Fruit fly (Drosophila melanogaster) whole organism, embryonic: ENCODE measurements around the gene rictor.
A peak's percentile ranks its signal among the peaks of the same experiment; 100 is the strongest.

Experiments used
- ATbp ChIP-seq: fragments of 200-800 bp; sonication (Bioruptor generic); optimal IDR thresholded peaks from 2 replicates; lab custom pipeline; 2017; ENCODE audit warnings: missing biosample characterization, mild to moderate bottlenecking, missing genetic modification characterization, missing genetic modification reagents
- Adf1 ChIP-seq: fragments of 200-800 bp; sonication (Bioruptor generic); IDR thresholded peaks from 2 replicates; pipeline ENCODE4 v1.3.6; 2022; ENCODE audit warnings: missing biosample characterization, missing genetic modification characterization
- Awh ChIP-seq: fragments of 200-800 bp; sonication (Bioruptor generic); IDR thresholded peaks from 2 replicates; pipeline ENCODE4, ENCODE4 v1.3.6; 2022; ENCODE audit warnings: missing biosample characterization, missing genetic modification characterization
- CG10321 ChIP-seq: fragments of 200-800 bp; sonication (Bioruptor generic); IDR thresholded peaks from 2 replicates; pipeline ENCODE4 v1.3.6; 2022; ENCODE audit warnings: missing biosample characterization, missing genetic modification characterization
- CG10543 ChIP-seq: fragments of 200-800 bp; sonication (Bioruptor generic); optimal IDR thresholded peaks from 3 replicates; lab custom pipeline; 2017; ENCODE audit warnings: missing biosample characterization, mild to moderate bottlenecking, missing genetic modification characterization, moderate library complexity
- CG10654 ChIP-seq: fragments of 200-800 bp; sonication (Bioruptor generic); optimal IDR thresholded peaks from 2 replicates; lab custom pipeline; 2016; ENCODE audit warnings: missing biosample characterization, missing genetic modification characterization
- CG11723 ChIP-seq: fragments of 200-800 bp; sonication (Bioruptor generic); optimal IDR thresholded peaks from 2 replicates; lab custom pipeline; 2017; ENCODE audit warnings: missing biosample characterization, mild to moderate bottlenecking, missing genetic modification characterization
- CG1647 ChIP-seq: fragments of 200-800 bp; sonication (Bioruptor generic); optimal IDR thresholded peaks from 3 replicates; lab custom pipeline; 2016; ENCODE audit warnings: missing biosample characterization, missing genetic modification characterization
- CG16813 ChIP-seq: fragments of 200-800 bp; sonication (Bioruptor generic); IDR thresholded peaks from 3 replicates; pipeline ENCODE4 v1.3.6; 2022; ENCODE audit warnings: missing biosample characterization, missing genetic modification characterization; ENCODE audit not compliant: partially characterized antibody
- CG16863 ChIP-seq: fragments of 200-800 bp; sonication (Bioruptor generic); optimal IDR thresholded peaks from 3 replicates; lab custom pipeline; 2016; ENCODE audit warnings: missing biosample characterization, missing genetic modification characterization
- CG17385 ChIP-seq: fragments of 200-800 bp; sonication (Bioruptor generic); optimal IDR thresholded peaks from 3 replicates; lab custom pipeline; 2018; ENCODE audit warnings: missing biosample characterization, mild to moderate bottlenecking, missing genetic modification characterization
- CG2129 ChIP-seq: fragments of 200-800 bp; sonication (Bioruptor generic); IDR thresholded peaks from 2 replicates; pipeline ENCODE4 v1.3.6; 2022; ENCODE audit warnings: missing biosample characterization, missing genetic modification characterization; ENCODE audit not compliant: partially characterized antibody
- CG30020 ChIP-seq: fragments of 200-800 bp; optimal IDR thresholded peaks from 2 replicates; lab custom pipeline; 2019; ENCODE audit warnings: missing biosample characterization, mild to moderate bottlenecking, missing genetic modification characterization, moderate library complexity
- CG3847 ChIP-seq: fragments of 200-800 bp; sonication (Bioruptor generic); IDR thresholded peaks from 2 replicates; pipeline ENCODE4 v1.3.6; 2022; ENCODE audit warnings: missing biosample characterization, missing genetic modification characterization
- CG4282 ChIP-seq: fragments of 200-800 bp; sonication (Bioruptor generic); optimal IDR thresholded peaks from 2 replicates; lab custom pipeline; 2016; ENCODE audit warnings: missing biosample characterization, missing genetic modification characterization
- CG4707 ChIP-seq: fragments of 200-800 bp; sonication (Bioruptor generic); optimal IDR thresholded peaks from 2 replicates; lab custom pipeline; 2018; ENCODE audit warnings: missing biosample characterization, mild to moderate bottlenecking, missing genetic modification characterization, moderate library complexity
- CG4854 ChIP-seq: fragments of 200-800 bp; sonication (Bioruptor generic); optimal IDR thresholded peaks from 2 replicates; lab custom pipeline; 2016; ENCODE audit warnings: missing biosample characterization, missing genetic modification characterization, inconsistent platforms
- CG7271 ChIP-seq: fragments of 200-800 bp; sonication (Bioruptor generic); optimal IDR thresholded peaks from 2 replicates; lab custom pipeline; 2018; ENCODE audit warnings: missing biosample characterization, mild to moderate bottlenecking, missing genetic modification characterization, moderate library complexity
- CG7372 ChIP-seq: fragments of 200-800 bp; sonication (Bioruptor generic); IDR thresholded peaks from 2 replicates; pipeline ENCODE4 v1.3.6; 2022; ENCODE audit warnings: missing biosample characterization, missing genetic modification characterization
- CG9727 ChIP-seq: fragments of 200-800 bp; sonication (Bioruptor generic); optimal IDR thresholded peaks from 3 replicates; lab custom pipeline; 2017; ENCODE audit warnings: missing biosample characterization, mild to moderate bottlenecking, missing genetic modification characterization
- CG9932 ChIP-seq: fragments of 200-800 bp; sonication (Bioruptor generic); IDR thresholded peaks from 2 replicates; pipeline ENCODE4 v1.3.6; 2022; ENCODE audit warnings: missing biosample characterization, missing genetic modification characterization
- Dip3 ChIP-seq: fragments of 200-800 bp; sonication (Bioruptor generic); optimal IDR thresholded peaks from 3 replicates; lab custom pipeline; 2016; ENCODE audit warnings: missing biosample characterization, missing genetic modification characterization
- Dll ChIP-seq: fragments of 200-800 bp; sonication (Bioruptor generic); IDR thresholded peaks from 4 replicates; pipeline ENCODE4 v1.3.6; 2022; ENCODE audit warnings: missing biosample characterization, missing genetic modification characterization; ENCODE audit not compliant: partially characterized antibody
- Ets97D ChIP-seq: fragments of 200-800 bp; sonication (Bioruptor generic); optimal IDR thresholded peaks from 3 replicates; lab custom pipeline; 2016; ENCODE audit warnings: missing biosample characterization, missing genetic modification characterization
- Fer3 ChIP-seq: fragments of 200-800 bp; sonication (Bioruptor generic); optimal IDR thresholded peaks from 2 replicates; lab custom pipeline; 2018; ENCODE audit warnings: missing biosample characterization, mild to moderate bottlenecking, missing genetic modification characterization, moderate library complexity
- H2.0 ChIP-seq: fragments of 200-800 bp; sonication (Bioruptor generic); IDR thresholded peaks from 2 replicates; pipeline ENCODE4 v1.3.6; 2022; ENCODE audit warnings: missing biosample characterization, missing genetic modification characterization
- HmgZ ChIP-seq: fragments of 200-800 bp; sonication (Bioruptor generic); optimal IDR thresholded peaks from 2 replicates; lab custom pipeline; 2018; ENCODE audit warnings: missing biosample characterization, mild to moderate bottlenecking, missing genetic modification characterization
- Hr51 ChIP-seq, 2 experiments: fragments of 200-800 bp; sonication (Bioruptor generic); optimal IDR thresholded peaks; 2 replicates in 1 of 2; 3 replicates in 1 of 2; lab custom pipeline; 2016 to 2018; ENCODE audit warnings: missing biosample characterization in 2 of 2, missing genetic modification characterization in 2 of 2, mild to moderate bottlenecking in 1 of 2, moderate library complexity in 1 of 2
- Kr ChIP-seq: fragments of 200-800 bp; sonication (Bioruptor generic); optimal IDR thresholded peaks from 2 replicates; lab custom pipeline; 2017; ENCODE audit warnings: missing biosample characterization, mild to moderate bottlenecking, missing genetic modification characterization
- Nf-YA ChIP-seq: fragments of 200-800 bp; sonication (Bioruptor generic); IDR thresholded peaks from 2 replicates; pipeline ENCODE4 v1.3.6; 2022; ENCODE audit warnings: missing biosample characterization, missing genetic modification characterization
- YL-1 ChIP-seq: fragments of 200-800 bp; sonication (Bioruptor generic); optimal IDR thresholded peaks from 3 replicates; lab custom pipeline; 2017; ENCODE audit warnings: missing biosample characterization, mild to moderate bottlenecking, missing genetic modification characterization
- ara ChIP-seq: fragments of 200-800 bp; sonication (Bioruptor generic); IDR thresholded peaks from 2 replicates; pipeline ENCODE4 v1.3.6; 2022; ENCODE audit warnings: missing biosample characterization, missing genetic modification characterization
- ato ChIP-seq: fragments of 200-800 bp; sonication (Bioruptor generic); IDR thresholded peaks from 2 replicates; pipeline ENCODE4 v1.3.6; 2022; ENCODE audit warnings: missing biosample characterization, missing genetic modification characterization; ENCODE audit not compliant: partially characterized antibody
- br ChIP-seq: fragments of >200 bp; optimal IDR thresholded peaks from 2 replicates; lab custom pipeline; 2017
- crc ChIP-seq: fragments of 200-800 bp; sonication (Bioruptor generic); optimal IDR thresholded peaks from 2 replicates; lab custom pipeline; 2016; ENCODE audit warnings: missing biosample characterization, missing genetic modification characterization
- dimm ChIP-seq: fragments of 200-800 bp; sonication (Bioruptor generic); IDR thresholded peaks from 2 replicates; pipeline ENCODE4 v1.3.6; 2022; ENCODE audit warnings: missing biosample characterization, missing genetic modification characterization
- disco-r ChIP-seq: fragments of 200-800 bp; sonication (Bioruptor generic); optimal IDR thresholded peaks from 2 replicates; lab custom pipeline; 2016; ENCODE audit warnings: missing biosample characterization, missing genetic modification characterization
- emc ChIP-seq: fragments of 200-800 bp; sonication (Bioruptor generic); optimal IDR thresholded peaks from 2 replicates; lab custom pipeline; 2016; ENCODE audit warnings: missing biosample characterization, missing genetic modification characterization
- nau ChIP-seq: fragments of 200-800 bp; sonication (Bioruptor generic); optimal IDR thresholded peaks from 3 replicates; lab custom pipeline; 2017; ENCODE audit warnings: missing biosample characterization, mild to moderate bottlenecking, missing genetic modification characterization, missing genetic modification reagents
- nerfin-1 ChIP-seq: fragments of 200-800 bp; sonication (Bioruptor generic); optimal IDR thresholded peaks from 3 replicates; lab custom pipeline; 2019; ENCODE audit warnings: missing biosample characterization, mild to moderate bottlenecking, missing genetic modification characterization, moderate library complexity
- nerfin-2 ChIP-seq: fragments of 200-800 bp; sonication (Bioruptor generic); IDR thresholded peaks from 2 replicates; pipeline ENCODE4 v1.3.6; 2022; ENCODE audit warnings: missing biosample characterization, missing genetic modification characterization; ENCODE audit not compliant: partially characterized antibody
- otp ChIP-seq: fragments of 200-800 bp; sonication (Bioruptor generic); IDR thresholded peaks from 3 replicates; pipeline ENCODE4, ENCODE4 v1.3.6; 2022; ENCODE audit warnings: missing biosample characterization, missing genetic modification characterization
- peb ChIP-seq: fragments of 200-800 bp; sonication (Bioruptor generic); IDR thresholded peaks from 2 replicates; pipeline ENCODE4 v1.3.6; 2022; ENCODE audit warnings: missing biosample characterization, missing genetic modification characterization
- repo ChIP-seq: fragments of 200-800 bp; sonication (Bioruptor generic); optimal IDR thresholded peaks from 2 replicates; lab custom pipeline; 2016; ENCODE audit warnings: missing biosample characterization, missing genetic modification characterization
- so ChIP-seq: fragments of 200-800 bp; sonication (Bioruptor generic); IDR thresholded peaks from 3 replicates; pipeline ENCODE4 v1.3.6; 2022; ENCODE audit warnings: missing biosample characterization, missing genetic modification characterization
- stc ChIP-seq: fragments of 200-800 bp; sonication (Bioruptor generic); IDR thresholded peaks from 2 replicates; pipeline ENCODE4 v1.3.6; 2022; ENCODE audit warnings: missing biosample characterization, missing genetic modification characterization
- tio ChIP-seq: fragments of 200-800 bp; sonication (Bioruptor generic); optimal IDR thresholded peaks from 2 replicates; lab custom pipeline; 2017; ENCODE audit warnings: missing biosample characterization, missing genetic modification characterization, inconsistent platforms
- trem ChIP-seq: fragments of 200-800 bp; optimal IDR thresholded peaks from 3 replicates; lab custom pipeline; 2019; ENCODE audit warnings: missing biosample characterization, mild to moderate bottlenecking, missing genetic modification characterization, moderate library complexity
- usp ChIP-seq: fragments of >200 bp; optimal IDR thresholded peaks from 2 replicates; lab custom pipeline; 2017; ENCODE audit warnings: missing biosample characterization, missing genetic modification characterization

Gene rictor

DNA sequence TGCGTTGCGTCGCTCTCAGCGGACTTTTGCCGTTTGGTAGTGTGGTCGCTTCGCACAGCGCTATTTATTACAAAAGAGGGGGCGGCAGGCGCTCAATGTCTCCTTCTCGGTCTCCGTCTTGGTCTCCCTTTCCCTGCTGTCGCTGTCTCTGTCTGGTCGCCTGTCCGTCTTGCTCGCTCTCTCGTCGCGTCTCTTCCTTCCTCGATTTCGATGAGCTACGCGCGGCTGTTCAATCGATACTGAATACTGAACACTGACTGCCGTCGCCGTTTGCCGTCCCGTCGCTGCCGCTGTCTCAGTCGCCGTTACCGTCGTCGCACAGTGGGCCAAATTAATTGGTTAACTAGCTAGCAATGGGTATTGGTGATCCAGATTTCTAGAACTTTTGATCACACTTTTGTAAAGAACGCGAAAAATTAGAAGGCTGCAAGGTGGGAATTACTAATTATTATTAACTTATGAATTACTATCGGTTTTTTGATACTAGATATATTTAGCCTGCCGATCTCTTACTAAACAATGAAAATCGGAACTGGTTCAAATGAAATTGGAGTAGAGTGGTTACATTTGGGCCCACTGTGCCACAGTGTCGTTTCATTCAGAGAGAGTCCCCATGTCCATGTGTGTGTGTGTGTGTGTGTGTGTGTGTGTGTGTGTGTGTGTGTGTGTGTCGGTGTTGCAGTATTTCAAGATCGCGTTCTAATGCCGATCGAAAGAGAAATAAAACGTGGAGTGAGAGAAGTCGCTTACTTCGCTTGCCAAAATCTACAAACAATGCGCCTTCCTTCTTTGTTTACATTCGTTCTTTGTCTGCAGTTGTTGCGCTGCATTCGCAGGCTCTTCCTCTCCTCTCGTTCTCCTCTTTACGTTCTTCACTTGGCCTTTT is 37.1 kb upstream of the rictor start, which contains the start of gene CG8034 (continued):
- TF ChIP-seq CG10654 (GFP tag; lab: Kevin White, UChicago) (peak; percentile 94), H2.0 (GFP tag; lab: Robert Waterston, UW) (peak; percentile 89), so (GFP tag; lab: Robert Waterston, UW) (peak; percentile 95), Awh (GFP tag; lab: Robert Waterston, UW) (peak; percentile 90), Dip3 (GFP tag; lab: Kevin White, UChicago) (peak; percentile 95), ATbp (GFP tag; lab: Kevin White, UChicago) (peak; percentile 93), CG10543 (peak; percentile 99), CG7271 (tag; lab: Kevin White, UChicago) (peak; percentile 77), HmgZ (tag; lab: Kevin White, UChicago) (peak; percentile 97), otp (peak; percentile 86), CG7372 (GFP tag; lab: Robert Waterston, UW) (peak; percentile 97), CG11723 (GFP tag; lab: Kevin White, UChicago) (peak; percentile 96), stc (GFP tag; lab: Robert Waterston, UW) (peak; percentile 92), CG16863 (GFP tag; lab: Kevin White, UChicago) (peak; percentile 96), CG10321 (peak; percentile 54), CG1647 (peak; percentile 93), br (lab: Kevin White, UChicago) (no peak), peb (GFP tag; lab: Robert Waterston, UW) (peak; percentile 90), nerfin-2 (GFP tag; lab: Robert Waterston, UW) (peak; percentile 51; the same call in 1 of the 2 replicates), Hr51 (GFP tag; optimal IDR thresholded peaks at IDR 0.05; lab: Kevin White, UChicago) (peak; percentile 96 to 98), ato (GFP tag; lab: Robert Waterston, UW) (no peak), CG16813 (GFP tag; lab: Robert Waterston, UW) (peak; percentile 62), crc (peak; percentile 90), CG2129 (GFP tag; lab: Robert Waterston, UW) (no peak), disco-r (GFP tag; lab: Kevin White, UChicago) (peak; percentile 89), CG17385 (peak; percentile 92), Adf1 (peak; percentile 96), Fer3 (peak; percentile 96), Nf-YA (peak; percentile 82), YL-1 (peak; percentile 82), nau (GFP tag; lab: Kevin White, UChicago) (peak; percentile 96), dimm (peak; percentile 85), CG9932 (GFP tag; lab: Robert Waterston, UW) (peak; percentile 96), emc (GFP tag; lab: Kevin White, UChicago) (peak; percentile 90), Kr (peak; percentile 78), usp (no peak), CG3847 (peak; percentile 97), repo (peak; percentile 87), CG4707 (GFP tag; lab: Kevin White, UChicago) (peak; percentile 100), Ets97D (GFP tag; lab: Kevin White, UChicago) (peak; percentile 86), ara (GFP tag; lab: Robert Waterston, UW) (peak; percentile 91), CG30020 (tag; lab: Kevin White, UChicago) (peak; percentile 87), trem (tag; lab: Kevin White, UChicago) (peak; percentile 91), nerfin-1 (tag; lab: Kevin White, UChicago) (peak; percentile 96), CG4854 (peak; percentile 94), tio (GFP tag; lab: Kevin White, UChicago) (peak; percentile 96), Dll (0 out of 4 replicates have a peak, but pooled peaks have one; percentile 22), CG9727 (GFP tag; lab: Kevin White, UChicago) (peak; percentile 97), CG4282 (GFP tag; lab: Kevin White, UChicago) (peak; percentile 91)
